Worm (Caenorhabditis elegans): ENCODE results near the gene srz-38.

ce11 chrIV:16377942-16378341 lies 42.8 kb downstream of the srz-38 start:
- no peak for TF ChIP-seq blmp-1 (tag; optimal IDR thresholded peaks at IDR 0.05)
- no peak for TF ChIP-seq sptf-1 (tag; optimal IDR thresholded peaks at IDR 0.05)
- TF ChIP-seq ces-1 (GFP tag; optimal IDR thresholded peaks at IDR 0.05): no peak

All from whole organism, mixed stage, embryonic.